Fruit fly (Drosophila melanogaster): ENCODE measurements around the gene HLH4C.
A peak's percentile ranks its signal among the peaks of the same experiment; 100 is the strongest.

The HLH4C gene

dm6 chrX:4679813-4680381 lies 32.7 kb upstream of the HLH4C start (continued):
- TF ChIP-seq ERR (GFP tag; optimal IDR thresholded peaks at IDR 0.05) (no peak), stc (GFP tag; IDR thresholded peaks at IDR 0.05) (0 out of 2 replicates have a peak, but pooled peaks have one; percentile 36), trh (GFP tag; optimal IDR thresholded peaks at IDR 0.05) (peak; percentile 24), CG6854 (GFP tag; optimal IDR thresholded peaks at IDR 0.05) (no peak), pita (GFP tag; optimal IDR thresholded peaks at IDR 0.05) (no peak), cad (GFP tag; optimal IDR thresholded peaks at IDR 0.05) (no peak), Bteb2 (GFP tag; optimal IDR thresholded peaks at IDR 0.05) (peak; percentile 51), tll (GFP tag; optimal IDR thresholded peaks at IDR 0.05) (no peak), Awh (GFP tag; IDR thresholded peaks at IDR 0.05) (0 out of 2 replicates have a peak, but pooled peaks have one; percentile 12), bsh (GFP tag; optimal IDR thresholded peaks at IDR 0.05) (peak; percentile 30 to 58), CG11504 (tag; optimal IDR thresholded peaks at IDR 0.05) (peak; percentile 63), ara (GFP tag; IDR thresholded peaks at IDR 0.05) (peak; percentile 58), PHDP (tag; optimal IDR thresholded peaks at IDR 0.05) (peak; percentile 60), Sox102F (GFP tag; optimal IDR thresholded peaks at IDR 0.05) (peak; percentile 64), zf30C (GFP tag; optimal IDR thresholded peaks at IDR 0.05) (peak; percentile 90), GATAe (GFP tag; conservative IDR thresholded peaks at IDR 0.05) (no peak), CG17802 (tag; optimal IDR thresholded peaks at IDR 0.05) (no peak), CG11695 (GFP tag; IDR thresholded peaks at IDR 0.05) (peak; percentile 67; the same call in 2 of the 3 replicates), CG17361 (GFP tag; IDR thresholded peaks at IDR 0.05) (peak; percentile 64), ase (GFP tag; IDR thresholded peaks at IDR 0.05) (no peak), CG13123 (GFP tag; optimal IDR thresholded peaks at IDR 0.05) (no peak), psq (GFP tag; optimal IDR thresholded peaks at IDR 0.05) (no peak), CG3995 (GFP tag; optimal IDR thresholded peaks at IDR 0.05) (no peak), Sin3A (optimal IDR thresholded peaks at IDR 0.05) (no peak), lola (GFP tag; optimal IDR thresholded peaks at IDR 0.05) (peak in 1 of 3 experiments; percentile 48), tna (GFP tag; IDR thresholded peaks at IDR 0.05; ENCODE audit: partially characterized antibody) (no peak), CG8089 (GFP tag; optimal IDR thresholded peaks at IDR 0.05) (no peak), peb (GFP tag; IDR thresholded peaks at IDR 0.05) (peak; percentile 14; the same call in 1 of the 2 replicates), CG16779 (GFP tag; IDR thresholded peaks at IDR 0.05) (no peak), CG10431 (GFP tag; optimal IDR thresholded peaks at IDR 0.05) (no peak), tx (GFP tag; optimal IDR thresholded peaks at IDR 0.05) (peak; percentile 20), CG1603 (tag; optimal IDR thresholded peaks at IDR 0.05) (no peak), gsb (GFP tag; IDR thresholded peaks at IDR 0.05) (no peak), sob (GFP tag; IDR thresholded peaks at IDR 0.05) (peak; percentile 42; the same call in 1 of the 2 replicates), CG1529 (GFP tag; optimal IDR thresholded peaks at IDR 0.05) (no peak), Jarid2 (GFP tag; optimal IDR thresholded peaks at IDR 0.05) (no peak), gro (GFP tag; optimal IDR thresholded peaks at IDR 0.05) (peak; percentile 24), Tbp (GFP tag; optimal IDR thresholded peaks at IDR 0.05) (no peak), wek (GFP tag; optimal IDR thresholded peaks at IDR 0.05) (peak; percentile 53), CG11398 (GFP tag; optimal IDR thresholded peaks at IDR 0.05) (peak; percentile 32), Bgb (GFP tag; IDR thresholded peaks at IDR 0.05; ENCODE audit: partially characterized antibody) (no peak), vfl (GFP tag; optimal IDR thresholded peaks at IDR 0.05) (peak; percentile 20), CG3407 (GFP tag; optimal IDR thresholded peaks at IDR 0.05) (peak; percentile 1), D19A (tag; optimal IDR thresholded peaks at IDR 0.05) (peak; percentile 13), zen2 (GFP tag; IDR thresholded peaks at IDR 0.05; ENCODE audit: partially characterized antibody) (no peak), croc (GFP tag; conservative IDR thresholded peaks at IDR 0.05) (no peak), kah (GFP tag; optimal IDR thresholded peaks at IDR 0.05) (peak; percentile 13), CG31441 (GFP tag; IDR thresholded peaks at IDR 0.05) (peak; percentile 55; the same call in 1 of the 2 replicates), CG7987 (GFP tag; optimal IDR thresholded peaks at IDR 0.05) (no peak), Atf-2 (GFP tag; optimal IDR thresholded peaks at IDR 0.05) (peak; percentile 61)

Data from whole organism, embryonic.